Worm (Caenorhabditis elegans) whole organism, midembryonic: ENCODE measurements around the gene mltn-11.

Experiments used
- T22C8.4 ChIP-seq: fragments of 200-800 bp; sonication (Bioruptor generic); IDR thresholded peaks from 2 replicates; pipeline ENCODE4 v1.3.6; 2022; ENCODE audit warnings: missing genetic modification characterization, missing compliant biosample characterization
- cog-1 ChIP-seq: sonication (generic microtip); optimal IDR thresholded peaks from 2 replicates; lab custom pipeline; 2016; ENCODE audit warnings: missing genetic modification characterization, missing compliant biosample characterization
- flt-1 ChIP-seq: fragments of 200-800 bp; sonication (Bioruptor generic); IDR thresholded peaks from 2 replicates; pipeline ENCODE4 v1.3.6; 2022; ENCODE audit warnings: missing genetic modification characterization, missing compliant biosample characterization
- klf-2 ChIP-seq: fragments of 200-800 bp; sonication (Bioruptor generic); conservative IDR thresholded peaks from 2 replicates; pipeline ENCODE4 v1.3.6; 2022; ENCODE audit warnings: missing genetic modification reagents, missing genetic modification characterization, missing compliant biosample characterization
- med-1 ChIP-seq: sonication (generic microtip); optimal IDR thresholded peaks from 2 replicates; lab custom pipeline; 2017; ENCODE audit warnings: missing genetic modification characterization, mild to moderate bottlenecking, missing compliant biosample characterization, antibody characterized with exemption, missing genetic modification reagents; ENCODE audit not compliant: insufficient read depth
- ref-1 ChIP-seq: fragments of 200-800 bp; sonication (Bioruptor generic); conservative IDR thresholded peaks from 2 replicates; pipeline ENCODE4 v1.3.6; 2022; ENCODE audit warnings: missing genetic modification reagents, missing genetic modification characterization, missing compliant biosample characterization
- tab-1 ChIP-seq: fragments of 200-800 bp; sonication (Bioruptor generic); IDR thresholded peaks from 2 replicates; pipeline ENCODE4 v1.3.6; 2022; ENCODE audit warnings: missing genetic modification characterization, missing compliant biosample characterization
- ztf-23 ChIP-seq: fragments of 200-800 bp; sonication (Bioruptor generic); IDR thresholded peaks from 2 replicates; pipeline ENCODE4 v1.3.6; 2022; ENCODE audit warnings: missing genetic modification reagents, missing genetic modification characterization, missing compliant biosample characterization
- ztf-29 ChIP-seq: fragments of 200-800 bp; sonication (Bioruptor generic); IDR thresholded peaks from 2 replicates; pipeline ENCODE4 v1.3.6; 2022; ENCODE audit warnings: missing genetic modification reagents, missing genetic modification characterization, missing compliant biosample characterization

Gene mltn-11

DNA sequence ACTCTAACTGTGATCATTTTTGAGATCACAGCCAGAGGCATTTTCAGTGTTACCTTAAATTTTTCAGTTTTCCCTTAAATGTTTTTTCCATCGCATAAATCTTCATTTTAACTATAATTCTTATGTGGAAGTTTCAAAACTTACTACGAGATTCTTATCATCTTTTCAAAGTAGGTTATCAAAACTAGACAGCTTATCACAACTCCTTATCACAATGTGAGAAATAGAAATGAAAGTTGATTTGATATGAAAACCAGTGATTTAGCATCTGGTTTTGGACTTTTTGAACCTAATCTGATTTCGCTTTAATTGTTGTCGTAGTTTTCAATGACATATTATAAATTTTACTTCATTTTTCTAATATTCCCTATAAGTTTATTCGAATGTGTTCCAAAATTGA, at the start of gene mltn-11:
Gene mltn-11 (plus strand): TSS at position 276 of the 400 bp plus-strand sequence.
- no peak for TF ChIP-seq flt-1
- no peak for TF ChIP-seq ztf-29 (GFP tag; lab: Robert Waterston, UW)
- no peak for TF ChIP-seq klf-2 (GFP tag; lab: Robert Waterston, UW)
- no peak for TF ChIP-seq tab-1 (GFP tag; lab: Robert Waterston, UW)
- no peak for TF ChIP-seq ztf-23 (GFP tag; lab: Robert Waterston, UW)
- TF ChIP-seq med-1 (GFP tag; lab: Kevin White, UChicago): no peak
- no peak for TF ChIP-seq T22C8.4 (GFP tag; lab: Robert Waterston, UW)
- no peak for TF ChIP-seq ref-1
- no peak for TF ChIP-seq cog-1 (tag; lab: Kevin White, UChicago)

DNA sequence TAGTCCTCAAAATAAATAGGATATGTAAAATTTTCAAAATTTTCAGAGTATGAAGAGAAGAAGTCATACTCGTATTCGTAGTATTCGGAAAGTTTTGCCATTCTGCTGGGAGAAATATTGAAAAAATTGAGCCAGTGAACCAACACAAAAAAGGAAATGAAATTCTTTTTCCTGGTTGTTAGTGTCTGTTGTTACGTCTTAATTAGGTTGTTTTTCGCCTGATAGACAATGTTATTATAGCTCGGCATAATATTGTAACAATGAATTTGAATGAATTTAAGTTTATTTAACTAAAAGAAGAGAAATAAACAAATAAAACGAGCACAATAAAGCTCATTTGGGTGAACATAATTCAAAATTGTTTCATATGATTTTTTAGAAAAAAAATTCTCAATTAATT, 47.6 kb upstream of the mltn-11 start, which contains the start of gene srw-73:
Gene srw-73 (minus strand): TSS at position 101 of the 400 bp plus-strand sequence.
- no peak for TF ChIP-seq tab-1 (GFP tag; lab: Robert Waterston, UW)
- TF ChIP-seq ztf-29 (GFP tag; lab: Robert Waterston, UW): no peak
- no peak for TF ChIP-seq ref-1
- no peak for TF ChIP-seq cog-1 (tag; lab: Kevin White, UChicago)
- no peak for TF ChIP-seq med-1 (GFP tag; lab: Kevin White, UChicago)
- no peak for TF ChIP-seq flt-1

DNA sequence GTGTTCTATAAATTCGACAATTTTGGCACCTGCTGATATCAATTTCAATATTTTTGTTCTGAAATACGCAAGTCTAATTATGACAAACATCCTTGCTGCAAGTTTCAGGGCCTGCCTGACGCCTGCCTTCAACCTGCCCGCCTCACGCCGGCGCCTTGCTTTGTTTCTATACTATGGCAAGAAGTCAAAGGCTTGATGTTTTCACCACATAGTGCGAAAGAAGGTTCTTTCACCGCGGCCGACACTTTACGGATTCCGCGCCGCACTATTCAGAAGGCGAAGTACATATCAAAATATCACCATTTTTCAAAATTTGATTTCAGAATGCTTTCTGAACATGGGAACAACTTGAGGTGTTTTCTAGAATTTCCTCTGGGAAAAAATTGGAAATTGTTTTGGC, 46.5 kb upstream of the mltn-11 start:
- no peak for TF ChIP-seq ztf-29 (GFP tag; lab: Robert Waterston, UW)
- TF ChIP-seq T22C8.4 (GFP tag; lab: Robert Waterston, UW): no peak

DNA sequence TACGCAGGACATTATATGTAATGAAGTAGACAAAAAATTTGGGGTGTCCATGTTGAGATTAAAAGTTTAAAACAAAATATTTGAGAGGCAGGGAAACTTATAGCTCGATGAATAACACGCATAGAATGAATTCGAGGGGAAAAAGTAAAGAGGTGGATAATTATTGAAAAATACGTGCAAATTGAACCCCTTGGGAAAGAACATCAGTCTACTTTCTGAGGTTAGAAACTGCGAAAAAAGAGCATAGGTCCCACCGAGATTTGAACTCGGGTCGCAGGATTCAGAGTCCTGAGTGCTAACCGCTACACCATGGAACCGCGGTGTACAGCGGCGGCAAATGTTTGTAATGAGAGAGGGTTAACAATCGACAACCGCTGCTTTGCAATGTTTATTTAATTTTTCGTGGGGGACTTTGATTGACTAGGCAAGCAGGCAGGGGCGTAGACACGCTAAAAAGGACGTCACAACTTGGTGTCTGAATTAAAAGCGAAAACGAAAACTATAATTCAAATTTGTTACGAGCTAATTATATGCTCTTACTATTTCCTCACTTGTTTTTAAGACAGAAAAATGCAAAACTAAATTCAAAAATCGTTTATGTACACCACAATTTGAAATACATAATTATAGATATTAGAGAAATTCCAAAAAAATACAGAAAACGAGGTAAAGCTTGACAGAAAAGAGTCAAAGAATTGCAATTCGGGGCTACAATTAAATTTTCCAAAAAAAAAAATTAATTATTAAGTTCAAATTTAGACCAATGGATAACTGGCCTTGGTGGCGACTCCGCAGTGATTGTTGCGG, 43.8 kb upstream of the mltn-11 start, which contains the start of gene srh-269:
Gene srh-269 (minus strand): TSS at position 51 of the 807 bp plus-strand sequence.
- TF ChIP-seq ztf-29 (GFP tag; lab: Robert Waterston, UW) (peak; percentile 71), ref-1 (peak; percentile 65), flt-1 (peak; percentile 89), klf-2 (GFP tag; lab: Robert Waterston, UW) (peak; percentile 77), tab-1 (GFP tag; lab: Robert Waterston, UW) (peak; percentile 86), med-1 (GFP tag; lab: Kevin White, UChicago) (peak; percentile 1), T22C8.4 (GFP tag; lab: Robert Waterston, UW) (peak; percentile 70), ztf-23 (GFP tag; lab: Robert Waterston, UW) (peak; percentile 87), cog-1 (tag; lab: Kevin White, UChicago) (peak; percentile 26)

DNA sequence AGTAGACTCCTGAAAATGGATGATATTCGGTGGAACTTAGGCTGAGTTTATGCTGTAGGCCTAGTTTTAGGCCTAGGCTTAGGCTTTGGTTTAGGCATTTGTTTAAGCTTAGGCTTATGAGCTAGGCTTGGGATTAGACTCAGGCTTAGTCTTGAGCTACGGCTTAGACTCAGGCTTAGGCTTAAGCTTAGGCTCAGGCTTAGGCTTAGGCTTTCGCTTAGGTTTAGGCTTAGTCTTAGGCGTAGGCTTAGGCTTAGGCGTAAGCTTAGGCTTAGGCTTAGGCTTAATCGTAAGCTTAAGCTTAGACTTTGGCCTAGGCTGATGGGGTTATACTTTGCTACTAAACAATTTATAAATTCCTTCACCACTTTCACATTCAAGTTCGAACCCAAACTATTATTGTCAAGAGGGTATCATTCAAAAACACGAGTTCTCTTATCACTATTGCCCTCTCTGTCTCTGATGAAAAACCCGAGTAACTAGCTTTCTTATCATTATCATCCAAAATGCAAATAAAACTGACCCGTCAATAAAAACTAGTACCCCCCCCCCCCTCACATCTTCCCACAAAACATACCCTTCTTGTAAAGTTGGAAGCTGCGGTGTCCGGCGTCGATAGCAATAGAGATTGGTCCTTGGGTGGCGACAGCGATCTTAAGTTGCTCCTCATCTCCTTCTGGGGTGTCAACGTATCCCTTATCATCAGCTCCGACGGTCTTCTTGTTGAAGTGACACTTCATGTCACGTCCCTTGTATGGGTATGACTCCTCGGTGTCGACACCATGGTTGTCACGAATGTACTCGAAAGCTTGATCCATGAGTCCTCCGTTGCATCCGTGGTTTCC, 42.8 kb upstream of the mltn-11 start:
- TF ChIP-seq tab-1 (GFP tag; lab: Robert Waterston, UW): no peak
- TF ChIP-seq ztf-29 (GFP tag; lab: Robert Waterston, UW): peak; percentile 80; the same call in 1 of the 2 replicates

DNA sequence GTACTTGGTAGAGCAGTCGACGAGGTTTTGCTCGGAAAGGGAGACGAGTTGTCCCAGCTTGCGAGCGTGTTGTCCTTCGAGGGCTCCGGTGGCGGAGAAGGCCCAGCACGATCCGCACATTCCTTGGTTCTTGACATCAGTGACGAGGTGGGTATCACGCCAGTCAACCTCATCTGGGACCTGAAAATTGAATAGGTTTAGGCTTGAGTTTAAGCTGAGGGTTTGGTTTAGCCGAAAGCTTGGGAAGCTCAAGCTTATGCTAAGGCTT, 42.3 kb upstream of the mltn-11 start:
- TF ChIP-seq ztf-29 (GFP tag; lab: Robert Waterston, UW) (no peak), ref-1 (no peak), tab-1 (GFP tag; lab: Robert Waterston, UW) (0 out of 2 replicates have a peak, but pooled peaks have one; percentile 9)

DNA sequence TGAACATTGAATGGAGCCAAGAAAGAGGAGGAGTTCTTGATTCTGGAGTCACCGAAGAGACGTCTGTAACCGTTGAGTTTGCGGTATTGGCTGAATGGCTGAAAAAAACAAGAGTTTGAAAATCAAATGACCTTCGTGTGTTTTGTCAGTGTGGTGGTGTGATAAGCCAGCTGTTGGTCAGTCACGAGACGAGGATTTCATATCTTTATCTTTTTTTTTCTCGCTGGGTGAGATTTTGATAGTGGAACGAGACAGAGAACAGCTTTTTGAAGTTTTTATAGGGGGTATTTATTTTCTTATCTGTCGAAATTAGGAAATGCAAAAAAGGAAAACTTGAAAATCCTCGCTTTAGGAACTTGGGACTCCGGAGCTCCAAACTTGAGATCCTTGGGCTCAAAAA, 41.5 kb upstream of the mltn-11 start:
- TF ChIP-seq ref-1 (no peak), med-1 (GFP tag; lab: Kevin White, UChicago) (no peak), tab-1 (GFP tag; lab: Robert Waterston, UW) (no peak), ztf-23 (GFP tag; lab: Robert Waterston, UW) (no peak), cog-1 (tag; lab: Kevin White, UChicago) (no peak), ztf-29 (GFP tag; lab: Robert Waterston, UW) (no peak), T22C8.4 (GFP tag; lab: Robert Waterston, UW) (no peak), klf-2 (GFP tag; lab: Robert Waterston, UW) (no peak), flt-1 (no peak)

DNA sequence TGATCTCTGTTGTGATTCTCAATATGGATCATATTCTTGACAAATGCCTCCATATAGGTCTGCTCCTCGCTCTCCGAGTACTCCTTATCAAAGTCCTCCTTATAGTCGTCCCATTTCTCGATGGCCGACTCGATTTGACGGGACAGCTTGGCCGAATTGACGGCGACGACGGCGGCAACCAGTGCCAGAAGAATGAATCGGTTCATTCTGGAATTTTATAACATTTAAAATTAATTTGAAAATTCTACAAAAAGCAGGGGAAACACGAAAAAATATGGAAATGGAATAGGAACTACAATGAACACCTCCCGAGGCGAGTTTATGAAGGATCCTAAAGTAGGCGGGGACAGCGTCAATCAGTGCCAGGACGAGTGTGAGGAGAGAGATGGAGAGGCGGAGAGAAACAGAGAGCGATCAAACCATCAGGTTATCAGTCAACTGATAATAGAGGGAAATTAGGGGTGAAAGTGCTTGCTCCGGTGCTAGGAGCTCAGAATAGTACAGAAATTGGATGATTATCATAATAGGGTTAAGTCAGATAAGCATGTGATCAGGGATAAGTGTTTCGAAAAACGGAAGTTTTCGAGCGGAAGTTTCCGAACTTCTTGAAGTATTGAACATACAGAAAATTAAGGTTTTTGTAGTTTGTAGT, 40.7 kb upstream of the mltn-11 start, which contains the start of gene cpl-1:
Gene cpl-1 (minus strand): TSS at position 207 of the 652 bp plus-strand sequence.
- TF ChIP-seq T22C8.4 (GFP tag; lab: Robert Waterston, UW) (no peak), ztf-29 (GFP tag; lab: Robert Waterston, UW) (no peak), ztf-23 (GFP tag; lab: Robert Waterston, UW) (no peak), med-1 (GFP tag; lab: Kevin White, UChicago) (no peak), ref-1 (no peak), tab-1 (GFP tag; lab: Robert Waterston, UW) (no peak), cog-1 (tag; lab: Kevin White, UChicago) (no peak), flt-1 (no peak), klf-2 (GFP tag; lab: Robert Waterston, UW) (no peak)

DNA sequence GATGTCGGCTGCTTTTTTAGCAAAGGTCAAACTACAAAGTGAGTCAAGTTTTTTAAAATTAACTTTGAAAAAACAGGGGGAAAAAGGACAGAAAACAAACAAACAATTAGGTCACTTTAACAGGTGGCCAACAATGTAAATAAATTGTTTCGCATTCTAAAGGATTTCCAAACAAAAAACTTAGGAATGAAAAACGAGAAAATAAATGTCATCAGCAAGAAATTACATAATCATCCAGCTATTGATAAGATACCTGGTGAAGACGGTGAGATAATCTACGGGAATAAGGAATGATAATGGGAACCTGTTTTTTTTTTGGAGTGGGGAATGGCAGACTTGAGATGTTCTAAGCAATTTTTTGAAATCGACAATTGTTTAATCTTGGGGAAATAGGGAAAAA, 39.9 kb upstream of the mltn-11 start:
- TF ChIP-seq ztf-29 (GFP tag; lab: Robert Waterston, UW) (no peak), cog-1 (tag; lab: Kevin White, UChicago) (no peak), ref-1 (no peak), flt-1 (no peak), T22C8.4 (GFP tag; lab: Robert Waterston, UW) (no peak), klf-2 (GFP tag; lab: Robert Waterston, UW) (no peak), tab-1 (GFP tag; lab: Robert Waterston, UW) (no peak), med-1 (GFP tag; lab: Kevin White, UChicago) (no peak), ztf-23 (GFP tag; lab: Robert Waterston, UW) (no peak)
